Worm (Caenorhabditis elegans): Measurements from ENCODE around the gene F16G10.1.

DNA sequence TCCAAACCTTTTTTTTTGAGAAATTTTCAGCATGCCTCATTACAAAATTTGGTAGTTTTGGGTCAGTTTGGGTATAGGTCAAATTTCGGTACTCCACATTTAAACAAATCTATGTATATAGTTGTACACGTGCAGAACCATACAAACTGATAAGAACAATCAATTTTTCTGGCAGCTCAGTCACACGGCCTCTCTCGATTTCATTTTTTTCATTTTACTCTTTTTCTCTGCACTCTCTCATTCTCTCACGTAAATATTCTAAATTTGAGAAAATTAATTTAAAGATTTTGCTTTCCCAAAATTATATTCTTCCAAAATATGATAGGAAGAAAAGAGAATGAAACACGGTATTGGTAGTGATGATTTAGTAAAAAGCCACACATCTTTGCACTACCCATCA lies 17.1 kb downstream of the F16G10.1 start:
- no peak for TF ChIP-seq him-1 (tag; optimal IDR thresholded peaks at IDR 0.05)
- no peak for TF ChIP-seq W03F9.2 (tag; optimal IDR thresholded peaks at IDR 0.05)
- no peak for TF ChIP-seq dao-5 (tag; optimal IDR thresholded peaks at IDR 0.05)
